Worm (Caenorhabditis elegans): ENCODE data around the gene Y54G2A.38.

Gene Y54G2A.38

ce11 chrIV:2747385-2748007 is 11.8 kb upstream of the Y54G2A.38 start:
- TF ChIP-seq unc-39 (tag; optimal IDR thresholded peaks at IDR 0.05) (no peak), C34F6.9 (tag; optimal IDR thresholded peaks at IDR 0.05) (no peak), sma-9 (GFP tag; optimal IDR thresholded peaks at IDR 0.05) (peak; percentile 16), sma-9 (tag; optimal IDR thresholded peaks at IDR 0.05) (no peak), blmp-1 (tag; optimal IDR thresholded peaks at IDR 0.05; ENCODE audit: insufficient read depth) (no peak), nhr-23 (tag; optimal IDR thresholded peaks at IDR 0.05) (no peak), ceh-82 (tag; optimal IDR thresholded peaks at IDR 0.05) (no peak)

ce11 chrIV:2748863-2749451 is 10.3 kb upstream of the Y54G2A.38 start:
- peak; percentile 53 for TF ChIP-seq fos-1 (tag; optimal IDR thresholded peaks at IDR 0.05)
- TF ChIP-seq ceh-82 (tag; optimal IDR thresholded peaks at IDR 0.05) = no peak
- no peak for TF ChIP-seq nhr-23 (tag; optimal IDR thresholded peaks at IDR 0.05)

- TF ChIP-seq ceh-82 (tag; optimal IDR thresholded peaks at IDR 0.05) (no peak), blmp-1 (tag; optimal IDR thresholded peaks at IDR 0.05; ENCODE audit: insufficient read depth) (no peak), lin-13 (GFP tag; optimal IDR thresholded peaks at IDR 0.05) (no peak), elt-3 (tag; optimal IDR thresholded peaks at IDR 0.05) (no peak), mdl-1 (tag; optimal IDR thresholded peaks at IDR 0.05) (no peak), unc-39 (tag; optimal IDR thresholded peaks at IDR 0.05) (no peak), nhr-12 (tag; optimal IDR thresholded peaks at IDR 0.05) (no peak), nhr-11 (tag; optimal IDR thresholded peaks at IDR 0.05) (no peak), ztf-4 (tag; optimal IDR thresholded peaks at IDR 0.05) (no peak), peb-1 (tag; optimal IDR thresholded peaks at IDR 0.05) (no peak), ceh-16 (tag; optimal IDR thresholded peaks at IDR 0.05) (no peak), lin-39 (tag; optimal IDR thresholded peaks at IDR 0.05) (no peak), aly-2 (tag; optimal IDR thresholded peaks at IDR 0.05) (no peak), nhr-237 (tag; optimal IDR thresholded peaks at IDR 0.05) (no peak), nhr-129 (tag; optimal IDR thresholded peaks at IDR 0.05) (no peak), R02D3.7 (tag; optimal IDR thresholded peaks at IDR 0.05) (no peak), egl-27 (tag; optimal IDR thresholded peaks at IDR 0.05) (no peak)
Measured at ce11 chrIV:2750607-2751006, 8.7 kb upstream of the Y54G2A.38 start.

- TF ChIP-seq zag-1 (tag; optimal IDR thresholded peaks at IDR 0.05) (no peak), Y55F3AM.14 (GFP tag; optimal IDR thresholded peaks at IDR 0.05) (no peak), unc-39 (tag; optimal IDR thresholded peaks at IDR 0.05) (no peak), fos-1 (tag; optimal IDR thresholded peaks at IDR 0.05) (no peak), lin-39 (tag; optimal IDR thresholded peaks at IDR 0.05) (no peak), alr-1 (tag; optimal IDR thresholded peaks at IDR 0.05) (no peak), ztf-4 (tag; optimal IDR thresholded peaks at IDR 0.05) (no peak), nhr-129 (tag; optimal IDR thresholded peaks at IDR 0.05) (no peak), F13H6.1 (tag; optimal IDR thresholded peaks at IDR 0.05) (no peak), unc-62 (GFP tag; optimal IDR thresholded peaks at IDR 0.05) (no peak), egl-27 (tag; optimal IDR thresholded peaks at IDR 0.05) (no peak), crh-2 (tag; optimal IDR thresholded peaks at IDR 0.05) (no peak), aly-2 (tag; optimal IDR thresholded peaks at IDR 0.05) (no peak), ztf-11 (tag; optimal IDR thresholded peaks at IDR 0.05) (no peak), sem-4 (tag; optimal IDR thresholded peaks at IDR 0.05) (no peak), unc-55 (GFP tag; optimal IDR thresholded peaks at IDR 0.05) (no peak), mab-5 (tag; optimal IDR thresholded peaks at IDR 0.05) (no peak), peb-1 (tag; optimal IDR thresholded peaks at IDR 0.05) (no peak), nhr-11 (tag; optimal IDR thresholded peaks at IDR 0.05) (no peak)
Measured at ce11 chrIV:2751568-2751967, 7.7 kb upstream of the Y54G2A.38 start, which contains the start of gene Y54G2A.41. Gene Y54G2A.41 (plus strand): TSS chrIV:2751868.

- TF ChIP-seq nhr-237 (tag; optimal IDR thresholded peaks at IDR 0.05) (no peak), nhr-11 (tag; optimal IDR thresholded peaks at IDR 0.05) (no peak), nhr-23 (tag; optimal IDR thresholded peaks at IDR 0.05) (no peak), crh-2 (tag; optimal IDR thresholded peaks at IDR 0.05) (no peak), ZK546.5 (tag; optimal IDR thresholded peaks at IDR 0.05) (no peak), sem-4 (tag; optimal IDR thresholded peaks at IDR 0.05) (no peak), snpc-4 (tag; optimal IDR thresholded peaks at IDR 0.05) (no peak)
Measured at ce11 chrIV:2753541-2753940, 5.7 kb upstream of the Y54G2A.38 start.

Data from whole organism, L2 larva.